Fruit fly (Drosophila melanogaster): ENCODE results near the gene CG12213.

The CG12213 gene

DNA sequence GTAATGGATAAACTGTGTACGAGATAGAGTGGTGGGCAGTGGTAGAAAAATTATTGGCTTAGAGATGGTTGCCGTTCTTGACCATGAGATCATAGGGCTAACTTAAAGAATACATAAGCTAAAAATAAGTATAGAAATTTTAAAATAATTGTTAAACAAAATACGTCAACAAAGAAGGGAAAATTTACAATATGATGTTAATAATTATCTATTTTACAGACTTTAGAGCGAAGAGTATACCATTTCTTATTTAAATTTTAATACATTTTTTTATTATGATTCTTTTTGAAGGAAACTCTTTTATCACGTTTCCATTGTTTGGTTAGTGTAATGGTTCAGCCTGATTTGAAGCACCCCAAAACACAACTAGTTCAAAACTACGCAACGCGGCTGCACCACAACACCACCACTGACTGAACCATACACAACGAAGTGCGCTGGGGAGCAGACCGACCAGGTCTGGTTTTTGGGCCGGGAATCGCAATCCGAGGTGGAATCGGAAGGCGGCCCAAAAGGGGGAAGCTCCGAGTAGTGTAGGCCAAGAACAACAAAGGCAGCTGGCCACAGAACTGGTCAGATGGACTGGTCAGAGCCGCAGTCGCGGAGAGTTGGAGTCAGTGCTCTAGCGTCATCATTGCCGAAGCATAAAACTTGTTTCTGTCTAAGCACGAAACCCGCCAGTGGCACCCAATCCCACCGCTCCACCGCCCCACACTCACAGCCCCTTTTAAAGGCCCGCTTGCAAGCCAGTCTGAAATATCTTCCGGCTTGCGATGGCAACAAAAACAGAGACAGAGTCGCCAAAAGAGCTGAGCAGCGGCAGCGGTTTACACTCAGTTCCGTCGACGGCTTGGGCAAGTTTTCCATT is 21.8 kb downstream of the CG12213 start (continued):
- TF ChIP-seq fkh (GFP tag; optimal IDR thresholded peaks at IDR 0.05) (no peak), fd85E (GFP tag; optimal IDR thresholded peaks at IDR 0.05) (no peak), Gug (GFP tag; IDR thresholded peaks at IDR 0.05) (0 out of 2 replicates have a peak, but pooled peaks have one; percentile 14), CG15336 (GFP tag; IDR thresholded peaks at IDR 0.05) (no peak), lz (GFP tag; optimal IDR thresholded peaks at IDR 0.05) (no peak), CG6808 (GFP tag; optimal IDR thresholded peaks at IDR 0.05) (peak; percentile 24), CG10631 (GFP tag; optimal IDR thresholded peaks at IDR 0.05) (peak; percentile 39), dac (GFP tag; optimal IDR thresholded peaks at IDR 0.05) (no peak), dsx (GFP tag; optimal IDR thresholded peaks at IDR 0.05; ENCODE audit: poor library complexity, severe bottlenecking) (no peak), Blimp-1 (GFP tag; optimal IDR thresholded peaks at IDR 0.05) (no peak), Smox (GFP tag; optimal IDR thresholded peaks at IDR 0.05) (no peak), vri (GFP tag; optimal IDR thresholded peaks at IDR 0.05) (no peak), Lpt (GFP tag; optimal IDR thresholded peaks at IDR 0.05) (no peak), CG10669 (GFP tag; optimal IDR thresholded peaks at IDR 0.05) (no peak), CG3032 (tag; optimal IDR thresholded peaks at IDR 0.05) (peak; percentile 36), CG4318 (GFP tag; optimal IDR thresholded peaks at IDR 0.05) (peak; percentile 21), svp (GFP tag) (no peak)

dm6 chr3R:11941116-11941515 is 26.4 kb downstream of the CG12213 start:
- no peak for TF ChIP-seq CG3919 (GFP tag; optimal IDR thresholded peaks at IDR 0.05)
- TF ChIP-seq Blimp-1 (GFP tag; optimal IDR thresholded peaks at IDR 0.05), result peak; percentile 45
- TF ChIP-seq Sox15 (GFP tag; optimal IDR thresholded peaks at IDR 0.05), result no peak
- no peak for TF ChIP-seq fd85E (GFP tag; optimal IDR thresholded peaks at IDR 0.05)
- TF ChIP-seq Eip78C (GFP tag), result peak; percentile 39
- TF ChIP-seq CG34406 (GFP tag; optimal IDR thresholded peaks at IDR 0.05), result no peak

- no peak for TF ChIP-seq fkh (GFP tag; optimal IDR thresholded peaks at IDR 0.05)
- TF ChIP-seq Eip75B (GFP tag; optimal IDR thresholded peaks at IDR 0.05), result peak; percentile 45
- no peak for TF ChIP-seq CG9139 (GFP tag; optimal IDR thresholded peaks at IDR 0.05)
- peak; percentile 24 for TF ChIP-seq Ets96B (tag; optimal IDR thresholded peaks at IDR 0.05)
- TF ChIP-seq Eip78C (GFP tag), result peak; percentile 77
- TF ChIP-seq Hr38 (GFP tag; optimal IDR thresholded peaks at IDR 0.05), result no peak
- TF ChIP-seq CG4318 (GFP tag; optimal IDR thresholded peaks at IDR 0.05), result peak; percentile 16
- TF ChIP-seq CG3919 (GFP tag; optimal IDR thresholded peaks at IDR 0.05), result peak; percentile 70
- no peak for TF ChIP-seq CG16779 (tag; optimal IDR thresholded peaks at IDR 0.05)
- TF ChIP-seq CG32006 (GFP tag; optimal IDR thresholded peaks at IDR 0.05), result peak; percentile 60
- no peak for TF ChIP-seq Ets21C (GFP tag; optimal IDR thresholded peaks at IDR 0.05)
- peak; percentile 40 for TF ChIP-seq CG7368 (GFP tag; optimal IDR thresholded peaks at IDR 0.05)
- TF ChIP-seq Blimp-1 (GFP tag; optimal IDR thresholded peaks at IDR 0.05), result no peak
- TF ChIP-seq pdm3 (GFP tag; optimal IDR thresholded peaks at IDR 0.05), result peak; percentile 36
- TF ChIP-seq cyc (GFP tag; optimal IDR thresholded peaks at IDR 0.05), result peak; percentile 64
- TF ChIP-seq CG11902 (GFP tag; optimal IDR thresholded peaks at IDR 0.05), result peak; percentile 35
- peak; percentile 57 for TF ChIP-seq CG15336 (GFP tag; IDR thresholded peaks at IDR 0.05)
- peak in 1 of 2 experiments; percentile 34 for TF ChIP-seq salr (GFP tag; optimal IDR thresholded peaks at IDR 0.05)
- TF ChIP-seq CG3032 (tag; optimal IDR thresholded peaks at IDR 0.05), result peak; percentile 34
- peak; percentile 51 for TF ChIP-seq achi (GFP tag; optimal IDR thresholded peaks at IDR 0.05)
- peak; percentile 55; the same call in 1 of the 2 replicates for TF ChIP-seq Gug (GFP tag; IDR thresholded peaks at IDR 0.05)
- no peak for TF ChIP-seq Sox15 (GFP tag; optimal IDR thresholded peaks at IDR 0.05)
- TF ChIP-seq Smox (GFP tag; optimal IDR thresholded peaks at IDR 0.05), result peak; percentile 32
- no peak for TF ChIP-seq dac (GFP tag; optimal IDR thresholded peaks at IDR 0.05)
- peak; percentile 30 for TF ChIP-seq spab (GFP tag; optimal IDR thresholded peaks at IDR 0.05)
- peak; percentile 32 for TF ChIP-seq dsx (GFP tag; optimal IDR thresholded peaks at IDR 0.05; ENCODE audit: poor library complexity, severe bottlenecking)
- peak; percentile 56 for TF ChIP-seq esn (GFP tag; optimal IDR thresholded peaks at IDR 0.05)
- TF ChIP-seq Eip93F (GFP tag; optimal IDR thresholded peaks at IDR 0.05), result no peak
- TF ChIP-seq CG6792 (GFP tag; optimal IDR thresholded peaks at IDR 0.05), result peak; percentile 38
- TF ChIP-seq eg (GFP tag; IDR thresholded peaks at IDR 0.05), result peak; percentile 79
- TF ChIP-seq CG8632 (GFP tag; optimal IDR thresholded peaks at IDR 0.05), result peak; percentile 47
- TF ChIP-seq ss (GFP tag; optimal IDR thresholded peaks at IDR 0.05), result peak; percentile 15 to 25
- TF ChIP-seq CG6163 (GFP tag; IDR thresholded peaks at IDR 0.05), result peak; percentile 79
- TF ChIP-seq CG6276 (GFP tag; optimal IDR thresholded peaks at IDR 0.05), result peak; percentile 66
Observed at dm6 chr3R:11937427-11938114, 29.9 kb downstream of the CG12213 start.

Data from whole organism, prepupa.